Worm (Caenorhabditis elegans) whole organism, late embryonic: Measurements from ENCODE around the gene inx-11.

Experiments used
- C08G9.2 ChIP-seq: sonication (generic microtip); optimal IDR thresholded peaks from 2 replicates; lab custom pipeline; 2016; ENCODE audit warnings: mild to moderate bottlenecking, missing genetic modification characterization, moderate library complexity, missing compliant biosample characterization
- F13H6.1 ChIP-seq: sonication (generic microtip); optimal IDR thresholded peaks from 2 replicates; lab custom pipeline; 2016; ENCODE audit warnings: missing genetic modification characterization, missing compliant biosample characterization
- K02D7.2 ChIP-seq: sonication (generic microtip); optimal IDR thresholded peaks from 2 replicates; lab custom pipeline; 2017; ENCODE audit warnings: mild to moderate bottlenecking, missing genetic modification characterization, missing compliant biosample characterization
- dve-1 ChIP-seq: sonication (generic microtip); optimal IDR thresholded peaks from 2 replicates; lab custom pipeline; 2017; ENCODE audit warnings: antibody characterized with exemption, mild to moderate bottlenecking, missing genetic modification characterization, missing compliant biosample characterization
- fkh-10 ChIP-seq: fragments of 150-350 bp; optimal IDR thresholded peaks from 2 replicates; lab custom pipeline; 2014; ENCODE audit warnings: missing biosample characterization, missing genetic modification reagents, missing genetic modification characterization
- lin-11 ChIP-seq: fragments of 200-800 bp; sonication (Bioruptor generic); optimal IDR thresholded peaks from 2 replicates; lab custom pipeline; 2018; ENCODE audit warnings: mild to moderate bottlenecking, missing genetic modification characterization, missing compliant biosample characterization
- nfya-1 ChIP-seq: sonication (generic microtip); optimal IDR thresholded peaks from 2 replicates; lab custom pipeline; 2017; ENCODE audit warnings: missing genetic modification characterization, mild to moderate bottlenecking, missing compliant biosample characterization, antibody characterized with exemption, moderate library complexity
- nhr-11 ChIP-seq: fragments of 150-350 bp; optimal IDR thresholded peaks from 2 replicates; lab custom pipeline; 2014; ENCODE audit warnings: missing biosample characterization, missing genetic modification characterization
- pqm-1 ChIP-seq: sonication (generic microtip); optimal IDR thresholded peaks from 2 replicates; lab custom pipeline; 2016; ENCODE audit warnings: missing genetic modification characterization, missing compliant biosample characterization
- tbx-2 ChIP-seq: sonication (generic microtip); optimal IDR thresholded peaks from 2 replicates; lab custom pipeline; 2016; ENCODE audit warnings: missing genetic modification characterization, missing compliant biosample characterization
- tbx-7 ChIP-seq: sonication (generic microtip); optimal IDR thresholded peaks from 2 replicates; lab custom pipeline; 2016; ENCODE audit warnings: missing genotype, missing genetic modification characterization, missing compliant biosample characterization

DNA sequence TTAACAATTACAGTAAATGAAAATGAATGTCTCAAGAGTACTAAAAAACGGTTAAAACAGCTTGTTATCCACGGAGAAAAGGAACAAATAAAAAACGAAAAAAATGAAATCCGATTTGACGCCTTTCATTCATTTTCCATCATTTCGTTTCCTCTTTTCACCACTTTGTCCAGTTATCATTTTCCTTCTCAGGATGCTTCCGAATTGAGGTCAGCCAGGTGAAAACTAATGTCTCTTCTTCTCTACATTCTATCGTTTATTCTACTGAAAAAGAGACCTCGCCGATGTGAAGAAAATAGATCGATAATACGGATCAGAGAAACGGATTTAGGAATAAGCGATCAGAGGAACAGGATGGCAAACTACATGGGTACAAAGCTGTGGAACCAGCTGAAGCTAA lies 39.1 kb downstream of the inx-11 start:
- TF ChIP-seq tbx-2 (tag; lab: Kevin White, UChicago), result no peak
- no peak for TF ChIP-seq dve-1 (tag; lab: Kevin White, UChicago)
- no peak for TF ChIP-seq pqm-1
- no peak for TF ChIP-seq fkh-10 (GFP tag; lab: Kevin White, UChicago)
- TF ChIP-seq K02D7.2 (tag; lab: Kevin White, UChicago), result no peak
- TF ChIP-seq C08G9.2, result no peak
- TF ChIP-seq lin-11, result no peak
- TF ChIP-seq tbx-7, result no peak
- no peak for TF ChIP-seq nfya-1 (tag; lab: Kevin White, UChicago)
- no peak for TF ChIP-seq nhr-11 (tag; lab: Kevin White, UChicago)
- no peak for TF ChIP-seq F13H6.1 (tag; lab: Kevin White, UChicago)
